Worm (Caenorhabditis elegans) whole organism, late embryonic: Measurements from ENCODE around the gene R07E5.7.

Source experiments
- C08G9.2 ChIP-seq: sonication (generic microtip); optimal IDR thresholded peaks from 2 replicates; lab custom pipeline; 2016; ENCODE audit warnings: mild to moderate bottlenecking, missing genetic modification characterization, moderate library complexity, missing compliant biosample characterization
- F13H6.1 ChIP-seq: sonication (generic microtip); optimal IDR thresholded peaks from 2 replicates; lab custom pipeline; 2016; ENCODE audit warnings: missing genetic modification characterization, missing compliant biosample characterization
- che-1 ChIP-seq: sonication (generic microtip); optimal IDR thresholded peaks from 2 replicates; lab custom pipeline; 2016; ENCODE audit warnings: mild to moderate bottlenecking, missing genetic modification characterization, missing compliant biosample characterization
- fkh-6 ChIP-seq: sonication (generic microtip); optimal IDR thresholded peaks from 2 replicates; lab custom pipeline; 2016; ENCODE audit warnings: missing genetic modification characterization, missing compliant biosample characterization
- hlh-13 ChIP-seq: fragments of 200-800 bp; sonication (Bioruptor generic); optimal IDR thresholded peaks from 2 replicates; lab custom pipeline; 2018; ENCODE audit warnings: mild to moderate bottlenecking, missing genetic modification characterization, missing compliant biosample characterization
- hlh-8 ChIP-seq: sonication (generic microtip); optimal IDR thresholded peaks from 2 replicates; lab custom pipeline; 2016; ENCODE audit warnings: missing genotype, missing genetic modification characterization, missing compliant biosample characterization
- sox-2 ChIP-seq: fragments of 200-800 bp; sonication (Bioruptor generic); IDR thresholded peaks from 2 replicates; pipeline ENCODE4 v1.3.6; 2022; ENCODE audit warnings: missing genetic modification reagents, missing genetic modification characterization, missing compliant biosample characterization
- ztf-16 ChIP-seq: sonication (generic microtip); optimal IDR thresholded peaks from 2 replicates; lab custom pipeline; 2017; ENCODE audit warnings: missing genetic modification characterization, missing compliant biosample characterization

R07E5.7 gene

DNA sequence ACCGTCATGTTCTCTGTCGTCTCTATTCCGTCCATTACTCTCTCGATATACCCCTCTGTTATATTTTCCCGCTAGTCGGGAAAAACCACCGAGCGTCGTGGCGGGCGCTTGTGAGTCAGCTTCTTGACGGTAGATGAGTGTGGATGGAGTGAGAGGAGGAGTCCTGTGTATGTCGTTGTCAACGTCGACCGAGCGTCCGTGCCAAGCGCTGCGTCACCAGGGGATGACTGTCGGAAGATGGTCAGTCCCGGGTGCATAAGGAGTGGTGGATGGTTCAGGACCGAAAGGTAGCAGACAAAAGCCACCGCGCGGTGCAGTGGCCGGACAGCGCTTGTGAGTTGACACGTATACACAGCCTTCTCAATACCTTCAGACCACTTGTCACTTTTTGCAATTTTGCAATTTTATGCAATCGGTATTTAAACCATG, 49.6 kb downstream of the R07E5.7 start (continued):
- peak; percentile 51 for TF ChIP-seq hlh-13 (GFP tag; lab: Kevin White, UChicago)
- peak; percentile 68 for TF ChIP-seq che-1 (tag; lab: Kevin White, UChicago)
- peak; percentile 50 for TF ChIP-seq ztf-16 (tag; lab: Kevin White, UChicago)
- TF ChIP-seq hlh-8 = peak; percentile 38
- TF ChIP-seq C08G9.2 (tag; lab: Kevin White, UChicago) = peak; percentile 10
- peak; percentile 49; the same call in 1 of the 2 replicates for TF ChIP-seq sox-2 (GFP tag; lab: Robert Waterston, UW)
- TF ChIP-seq fkh-6 (tag; lab: Kevin White, UChicago) = peak; percentile 33
- TF ChIP-seq F13H6.1 (tag; lab: Kevin White, UChicago) = peak; percentile 31
